Fruit fly (Drosophila melanogaster): Measurements from ENCODE around the gene CG14204.

Gene CG14204

dm6 chrX:19573687-19574086, 9.7 kb upstream of the CG14204 start:
- TF ChIP-seq CG33017 (tag; optimal IDR thresholded peaks at IDR 0.05) (no peak), pad (GFP tag; optimal IDR thresholded peaks at IDR 0.05) (peak; percentile 10), ovo (GFP tag; optimal IDR thresholded peaks at IDR 0.05) (peak; percentile 85)

dm6 chrX:19577940-19578632, 5.3 kb upstream of the CG14204 start:
- TF ChIP-seq CG5204 (GFP tag; optimal IDR thresholded peaks at IDR 0.05): no peak
- TF ChIP-seq CG11617 (GFP tag; optimal IDR thresholded peaks at IDR 0.05): peak; percentile 27
- no peak for TF ChIP-seq toe (GFP tag; optimal IDR thresholded peaks at IDR 0.05)
- TF ChIP-seq CG14711 (tag; optimal IDR thresholded peaks at IDR 0.05): no peak
- TF ChIP-seq Crg-1 (GFP tag; optimal IDR thresholded peaks at IDR 0.05): no peak
- TF ChIP-seq CG12768 (GFP tag; optimal IDR thresholded peaks at IDR 0.05): peak; percentile 18
- no peak for TF ChIP-seq kay (GFP tag; ENCODE audit: borderline replicate concordance)
- no peak for TF ChIP-seq CG7045 (GFP tag; optimal IDR thresholded peaks at IDR 0.05)
- no peak for TF ChIP-seq cnc (optimal IDR thresholded peaks at IDR 0.05)
- TF ChIP-seq CG33017 (tag; optimal IDR thresholded peaks at IDR 0.05): no peak
- no peak for TF ChIP-seq CG7101 (tag; optimal IDR thresholded peaks at IDR 0.05)
- no peak for TF ChIP-seq CG1620 (GFP tag; optimal IDR thresholded peaks at IDR 0.05)
- TF ChIP-seq bab1 (GFP tag; optimal IDR thresholded peaks at IDR 0.05): no peak
- no peak for TF ChIP-seq Hr96 (GFP tag; optimal IDR thresholded peaks at IDR 0.05)
- TF ChIP-seq Mnt (GFP tag; optimal IDR thresholded peaks at IDR 0.05): peak; percentile 80
- peak; percentile 95 for TF ChIP-seq pad (GFP tag; optimal IDR thresholded peaks at IDR 0.05)
- TF ChIP-seq Clk (GFP tag; optimal IDR thresholded peaks at IDR 0.05): no peak
- TF ChIP-seq ovo (GFP tag; optimal IDR thresholded peaks at IDR 0.05): peak; percentile 87
- no peak for TF ChIP-seq cic (GFP tag; optimal IDR thresholded peaks at IDR 0.05)
- TF ChIP-seq tj (GFP tag; optimal IDR thresholded peaks at IDR 0.05): peak; percentile 44

- TF ChIP-seq CG14711 (tag; optimal IDR thresholded peaks at IDR 0.05) (no peak), Mnt (GFP tag; optimal IDR thresholded peaks at IDR 0.05) (peak; percentile 26), CG11617 (GFP tag; optimal IDR thresholded peaks at IDR 0.05) (peak; percentile 18), Clk (GFP tag; optimal IDR thresholded peaks at IDR 0.05) (no peak), tj (GFP tag; optimal IDR thresholded peaks at IDR 0.05) (peak; percentile 41), CG5204 (GFP tag; optimal IDR thresholded peaks at IDR 0.05) (no peak), CG7101 (tag; optimal IDR thresholded peaks at IDR 0.05) (peak; percentile 30), bab1 (GFP tag; optimal IDR thresholded peaks at IDR 0.05) (no peak), ovo (GFP tag; optimal IDR thresholded peaks at IDR 0.05) (no peak), Crg-1 (GFP tag; optimal IDR thresholded peaks at IDR 0.05) (no peak), kay (GFP tag; ENCODE audit: borderline replicate concordance) (no peak), pad (GFP tag; optimal IDR thresholded peaks at IDR 0.05) (peak; percentile 31), toe (GFP tag; optimal IDR thresholded peaks at IDR 0.05) (no peak), Hr96 (GFP tag; optimal IDR thresholded peaks at IDR 0.05) (peak; percentile 62), CG12768 (GFP tag; optimal IDR thresholded peaks at IDR 0.05) (no peak), cic (GFP tag; optimal IDR thresholded peaks at IDR 0.05) (no peak), CG7045 (GFP tag; optimal IDR thresholded peaks at IDR 0.05) (no peak), CG1620 (GFP tag; optimal IDR thresholded peaks at IDR 0.05) (no peak), CG33017 (tag; optimal IDR thresholded peaks at IDR 0.05) (peak; percentile 2), cnc (optimal IDR thresholded peaks at IDR 0.05) (no peak)
Observed at dm6 chrX:19578908-19579647, 4.3 kb upstream of the CG14204 start.

DNA sequence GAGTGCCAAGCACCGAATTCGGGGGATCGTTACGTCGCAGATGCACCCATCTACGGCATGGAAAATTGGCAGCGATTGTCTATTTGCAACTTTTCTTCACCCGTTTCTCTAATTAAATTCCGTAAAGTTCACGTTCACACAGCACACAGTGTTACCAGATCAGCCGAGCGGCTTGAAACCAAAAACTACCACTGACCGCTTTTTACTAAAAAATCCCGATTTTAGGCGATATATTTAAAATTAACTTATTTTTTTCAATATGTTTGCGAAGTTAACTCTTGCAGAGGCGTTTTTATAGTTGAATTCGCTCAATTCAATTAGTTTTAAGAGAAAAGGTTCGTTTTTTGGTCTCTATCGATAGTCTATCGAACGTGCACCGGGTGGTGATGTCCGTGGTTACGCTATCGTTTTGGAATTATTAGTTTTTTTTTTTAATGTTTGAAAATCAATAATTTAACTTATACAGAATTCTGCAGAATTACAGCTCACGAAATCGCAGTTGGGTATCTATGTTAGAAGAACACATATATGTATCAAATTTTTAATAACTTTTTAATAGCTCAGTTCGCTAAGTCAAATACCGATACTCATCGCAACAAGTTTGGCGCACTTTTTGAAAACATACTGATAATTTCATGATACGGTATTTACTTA, 3.6 kb upstream of the CG14204 start, which contains the start of gene Tao:
Tao (minus strand) TSS at position 153 of the 654 bp plus-strand sequence.
- TF ChIP-seq CG14711 (tag; optimal IDR thresholded peaks at IDR 0.05) (no peak), tj (GFP tag; optimal IDR thresholded peaks at IDR 0.05) (no peak), CG5204 (GFP tag; optimal IDR thresholded peaks at IDR 0.05) (no peak), kay (GFP tag; ENCODE audit: borderline replicate concordance) (no peak), CG7045 (GFP tag; optimal IDR thresholded peaks at IDR 0.05) (no peak), Clk (GFP tag; optimal IDR thresholded peaks at IDR 0.05) (no peak), bab1 (GFP tag; optimal IDR thresholded peaks at IDR 0.05) (no peak), pad (GFP tag; optimal IDR thresholded peaks at IDR 0.05) (no peak), ovo (GFP tag; optimal IDR thresholded peaks at IDR 0.05) (no peak), Hr96 (GFP tag; optimal IDR thresholded peaks at IDR 0.05) (no peak), CG11617 (GFP tag; optimal IDR thresholded peaks at IDR 0.05) (no peak), Crg-1 (GFP tag; optimal IDR thresholded peaks at IDR 0.05) (no peak), Mnt (GFP tag; optimal IDR thresholded peaks at IDR 0.05) (no peak), CG33017 (tag; optimal IDR thresholded peaks at IDR 0.05) (no peak), cnc (optimal IDR thresholded peaks at IDR 0.05) (no peak)

DNA sequence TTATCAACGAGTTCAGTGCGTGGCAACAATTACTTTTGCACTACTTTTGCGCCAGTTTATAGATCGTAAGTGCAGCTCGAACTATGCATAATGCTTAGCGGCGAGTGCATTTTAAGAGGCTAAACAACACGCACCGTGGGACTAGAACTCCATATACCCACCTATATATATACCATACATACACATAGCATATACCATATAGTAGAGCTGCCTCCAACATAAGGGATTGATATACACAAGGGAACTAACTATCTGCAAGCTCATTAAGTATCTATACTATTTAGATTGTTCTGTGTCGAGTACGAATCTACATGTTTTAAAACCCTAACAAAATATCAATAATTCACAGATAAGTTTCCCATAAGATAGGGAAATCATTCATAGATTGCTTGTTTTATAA, 1.5 kb upstream of the CG14204 start, which contains the start of gene CG14218:
CG14218 (minus strand) TSS at position 101 of the 400 bp plus-strand sequence.
- TF ChIP-seq bab1 (GFP tag; optimal IDR thresholded peaks at IDR 0.05) (no peak), CG1620 (GFP tag; optimal IDR thresholded peaks at IDR 0.05) (no peak), CG7101 (tag; optimal IDR thresholded peaks at IDR 0.05) (no peak), CG5204 (GFP tag; optimal IDR thresholded peaks at IDR 0.05) (no peak), Hr96 (GFP tag; optimal IDR thresholded peaks at IDR 0.05) (no peak), kay (GFP tag; ENCODE audit: borderline replicate concordance) (no peak), CG7045 (GFP tag; optimal IDR thresholded peaks at IDR 0.05) (no peak)

Measured in whole organism, adult.